Worm (Caenorhabditis elegans) whole organism, young adult: Measurements from ENCODE around the gene fis-1.

Experiments used
- F55B11.4 ChIP-seq: sonication (generic microtip); optimal IDR thresholded peaks from 2 replicates; lab custom pipeline; 2016; ENCODE audit warnings: missing compliant biosample characterization, missing genetic modification characterization, borderline replicate concordance; ENCODE audit not compliant: insufficient read depth
- F57A8.1 ChIP-seq: fragments of 200-800 bp; sonication (Bioruptor generic); optimal IDR thresholded peaks from 2 replicates; lab custom pipeline; 2018; ENCODE audit warnings: mild to moderate bottlenecking, missing genetic modification characterization, moderate library complexity, missing compliant biosample characterization
- T26A5.8 ChIP-seq: sonication (generic microtip); optimal IDR thresholded peaks from 2 replicates; lab custom pipeline; 2016; ENCODE audit warnings: missing genetic modification characterization, missing compliant biosample characterization
- Y53F4B.3 ChIP-seq: fragments of 200-800 bp; sonication (Bioruptor generic); IDR thresholded peaks from 2 replicates; pipeline ENCODE4 v1.3.6; 2022; ENCODE audit warnings: missing genetic modification reagents, missing genetic modification characterization, missing compliant biosample characterization
- Y56A3A.18 ChIP-seq: fragments of 200-800 bp; sonication (Bioruptor generic); IDR thresholded peaks from 2 replicates; pipeline ENCODE4 v1.3.6; 2022; ENCODE audit warnings: missing genetic modification reagents, missing genetic modification characterization, missing compliant biosample characterization
- Y79H2A.3 ChIP-seq: fragments of 200-800 bp; sonication (Bioruptor generic); conservative IDR thresholded peaks from 2 replicates; pipeline ENCODE4 v1.3.6; 2022; ENCODE audit warnings: missing genetic modification reagents, missing genetic modification characterization, missing compliant biosample characterization
- akir-1 ChIP-seq: fragments of 200-800 bp; sonication (Bioruptor generic); optimal IDR thresholded peaks from 2 replicates; lab custom pipeline; 2018; ENCODE audit warnings: mild to moderate bottlenecking, missing genetic modification characterization, moderate library complexity, missing compliant biosample characterization
- atf-7 ChIP-seq: sonication (generic microtip); optimal IDR thresholded peaks from 2 replicates; lab custom pipeline; 2017; ENCODE audit warnings: mild to moderate bottlenecking, missing genetic modification characterization, missing compliant biosample characterization
- athp-1 ChIP-seq: sonication (generic microtip); optimal IDR thresholded peaks from 2 replicates; lab custom pipeline; 2017; ENCODE audit warnings: mild to moderate bottlenecking, missing genetic modification characterization, missing compliant biosample characterization
- attf-6 ChIP-seq: fragments of 200-800 bp; sonication (Bioruptor generic); IDR thresholded peaks from 2 replicates; pipeline ENCODE4 v1.3.6; 2022; ENCODE audit warnings: missing genetic modification reagents, missing genetic modification characterization, missing compliant biosample characterization
- bed-1 ChIP-seq: fragments of 200-800 bp; sonication (Bioruptor generic); IDR thresholded peaks from 2 replicates; pipeline ENCODE4 v1.3.6; 2022; ENCODE audit warnings: missing genetic modification reagents, missing genetic modification characterization, missing compliant biosample characterization
- cebp-1 ChIP-seq, 2 experiments: fragments of 200-800 bp in 1 of 2; sonication (Bioruptor generic) in 1 of 2; sonication (generic microtip) in 1 of 2; IDR thresholded peaks in 1 of 2; optimal IDR thresholded peaks in 1 of 2; 2 replicates each; pipeline versions ENCODE4 v1.3.6 to Lab custom; 2017 to 2022; ENCODE audit warnings: missing compliant biosample characterization in 2 of 2, missing genetic modification characterization in 2 of 2, mild to moderate bottlenecking in 1 of 2, missing genetic modification reagents in 1 of 2, moderate library complexity in 1 of 2
- ceh-100 ChIP-seq: fragments of 200-800 bp; sonication (Bioruptor generic); IDR thresholded peaks from 2 replicates; pipeline ENCODE4 v1.3.6; 2022; ENCODE audit warnings: missing genetic modification reagents, missing genetic modification characterization, missing compliant biosample characterization
- die-1 ChIP-seq: sonication (generic microtip); optimal IDR thresholded peaks from 2 replicates; lab custom pipeline; 2016; ENCODE audit warnings: missing genotype, mild to moderate bottlenecking, missing genetic modification characterization, missing compliant biosample characterization
- dpl-1 ChIP-seq: fragments of 150-350 bp; optimal IDR thresholded peaks from 2 replicates; lab custom pipeline; 2014; ENCODE audit warnings: missing biosample characterization, missing genetic modification reagents, missing genetic modification characterization
- efl-1 ChIP-seq: fragments of 150-350 bp; optimal IDR thresholded peaks from 2 replicates; lab custom pipeline; 2014; ENCODE audit warnings: missing biosample characterization, missing genetic modification reagents, missing genetic modification characterization
- ets-4 ChIP-seq: fragments of 200-800 bp; sonication (Bioruptor generic); optimal IDR thresholded peaks from 2 replicates; lab custom pipeline; 2018; ENCODE audit warnings: mild to moderate bottlenecking, missing genetic modification characterization, missing compliant biosample characterization
- fkh-3 ChIP-seq: sonication (generic microtip); optimal IDR thresholded peaks from 2 replicates; lab custom pipeline; 2016; ENCODE audit warnings: mild to moderate bottlenecking, missing genetic modification characterization, missing compliant biosample characterization
- gei-17 ChIP-seq: fragments of 200-800 bp; sonication (Bioruptor generic); optimal IDR thresholded peaks from 2 replicates; lab custom pipeline; 2018; ENCODE audit warnings: mild to moderate bottlenecking, missing genetic modification characterization, missing compliant biosample characterization
- hmg-20 ChIP-seq: fragments of 200-800 bp; sonication (Bioruptor generic); IDR thresholded peaks from 2 replicates; pipeline ENCODE4 v1.3.6; 2022; ENCODE audit warnings: missing genetic modification reagents, missing genetic modification characterization, missing compliant biosample characterization
- let-526 ChIP-seq: fragments of 200-800 bp; sonication (Bioruptor generic); IDR thresholded peaks from 2 replicates; pipeline ENCODE4 v1.3.6; 2022; ENCODE audit warnings: missing genetic modification reagents, missing genetic modification characterization, missing compliant biosample characterization
- lin-26 ChIP-seq: fragments of 200-800 bp; sonication (Bioruptor generic); IDR thresholded peaks from 2 replicates; pipeline ENCODE4 v1.3.6; 2022; ENCODE audit warnings: missing genetic modification reagents, missing genetic modification characterization, missing compliant biosample characterization
- lin-40 ChIP-seq: sonication (generic microtip); optimal IDR thresholded peaks from 2 replicates; lab custom pipeline; 2016; ENCODE audit warnings: missing genetic modification characterization, mild to moderate bottlenecking, missing compliant biosample characterization, missing genotype, missing genetic modification reagents
- mes-4 ChIP-seq: sonication (generic microtip); optimal IDR thresholded peaks from 2 replicates; lab custom pipeline; 2016; ENCODE audit warnings: missing genotype, missing genetic modification characterization, missing compliant biosample characterization
- nfya-1 ChIP-seq: sonication (generic microtip); optimal IDR thresholded peaks from 2 replicates; lab custom pipeline; 2017; ENCODE audit warnings: antibody characterized with exemption, missing compliant biosample characterization, missing genetic modification characterization, borderline replicate concordance; ENCODE audit not compliant: insufficient read depth
- nfyb-1 ChIP-seq: fragments of 200-800 bp; sonication (Bioruptor generic); IDR thresholded peaks from 2 replicates; pipeline ENCODE4 v1.3.6; 2022; ENCODE audit warnings: missing genetic modification reagents, missing genetic modification characterization, missing compliant biosample characterization
- nhr-120 ChIP-seq: fragments of 200-800 bp; sonication (Bioruptor generic); IDR thresholded peaks from 2 replicates; pipeline ENCODE4 v1.3.6; 2022; ENCODE audit warnings: missing genetic modification characterization, missing compliant biosample characterization
- nhr-27 ChIP-seq: fragments of 200-800 bp; sonication (Bioruptor generic); optimal IDR thresholded peaks from 2 replicates; lab custom pipeline; 2018; ENCODE audit warnings: mild to moderate bottlenecking, missing genetic modification characterization, moderate library complexity, missing compliant biosample characterization
- nhr-80 ChIP-seq: sonication (generic microtip); optimal IDR thresholded peaks from 2 replicates; lab custom pipeline; 2016; ENCODE audit warnings: missing genetic modification characterization, missing compliant biosample characterization
- rcor-1 ChIP-seq: fragments of 200-800 bp; sonication (Bioruptor generic); IDR thresholded peaks from 2 replicates; pipeline ENCODE4 v1.3.6; 2022; ENCODE audit warnings: missing genetic modification reagents, missing genetic modification characterization, missing compliant biosample characterization
- rpc-1 ChIP-seq, 2 experiments: fragments of 150-350 bp in 1 of 2; sonication (generic microtip) in 1 of 2; optimal IDR thresholded peaks; 2 replicates each; lab custom pipeline; 2014 to 2018; ENCODE audit warnings: missing biosample characterization in 1 of 2, missing genetic modification characterization in 1 of 2, missing genetic modification reagents in 1 of 2, missing genotype in 1 of 2
- snpc-1.1 ChIP-seq: sonication (generic microtip); optimal IDR thresholded peaks from 2 replicates; lab custom pipeline; 2017; ENCODE audit warnings: missing genetic modification characterization, mild to moderate bottlenecking, missing compliant biosample characterization, antibody characterized with exemption, moderate library complexity, missing genotype, missing genetic modification reagents; ENCODE audit not compliant: insufficient read depth
- tbp1 ChIP-seq: fragments of 200-800 bp; sonication (Bioruptor generic); optimal IDR thresholded peaks from 2 replicates; lab custom pipeline; 2018; ENCODE audit warnings: mild to moderate bottlenecking, missing genetic modification characterization, missing compliant biosample characterization
- tbx-9 ChIP-seq: sonication (generic microtip); optimal IDR thresholded peaks from 2 replicates; lab custom pipeline; 2016; ENCODE audit warnings: borderline replicate concordance, missing genetic modification characterization, inconsistent platforms, missing compliant biosample characterization
- tlf-1 ChIP-seq: fragments of 200-800 bp; sonication (Bioruptor generic); optimal IDR thresholded peaks from 2 replicates; lab custom pipeline; 2018; ENCODE audit warnings: mild to moderate bottlenecking, missing genetic modification characterization, missing compliant biosample characterization
- ztf-25 ChIP-seq: fragments of 200-800 bp; sonication (Bioruptor generic); IDR thresholded peaks from 2 replicates; pipeline ENCODE4 v1.3.6; 2022; ENCODE audit warnings: missing genetic modification reagents, missing genetic modification characterization, missing compliant biosample characterization
- ztf-26 ChIP-seq: sonication (generic microtip); optimal IDR thresholded peaks from 2 replicates; lab custom pipeline; 2017; ENCODE audit warnings: missing genetic modification characterization, missing compliant biosample characterization
- ztf-28 ChIP-seq: fragments of 200-800 bp; sonication (Bioruptor generic); IDR thresholded peaks from 2 replicates; pipeline ENCODE4 v1.3.6; 2022; ENCODE audit warnings: missing genetic modification reagents, missing genetic modification characterization, missing compliant biosample characterization
- ztf-3 ChIP-seq: fragments of 200-800 bp; sonication (Bioruptor generic); optimal IDR thresholded peaks from 2 replicates; lab custom pipeline; 2018; ENCODE audit warnings: mild to moderate bottlenecking, missing genetic modification characterization, missing compliant biosample characterization

The fis-1 gene

DNA sequence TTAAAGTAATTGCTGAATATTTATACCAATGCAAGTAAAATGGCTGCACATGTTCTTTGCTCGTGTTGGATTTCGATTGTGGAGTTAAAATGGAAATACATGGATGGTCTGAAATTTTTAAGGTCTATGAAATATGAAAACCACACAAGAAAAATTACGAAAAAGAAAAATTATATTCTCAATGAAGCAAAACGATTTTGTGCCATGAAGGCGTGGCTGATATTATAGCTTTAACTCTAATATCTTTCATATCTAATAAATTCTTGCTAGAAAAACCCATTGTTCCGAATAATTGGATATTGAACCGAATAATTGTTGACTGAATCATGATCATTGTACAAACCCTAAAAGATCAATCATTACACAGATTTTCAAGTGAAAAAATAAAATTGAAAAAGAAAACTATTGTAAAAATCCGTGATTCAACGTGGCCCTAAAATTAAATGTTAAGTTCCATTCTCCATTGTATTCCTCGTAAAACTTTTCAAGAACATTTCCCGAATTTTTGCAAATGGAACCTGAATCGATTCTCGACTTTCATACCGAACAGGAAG is at the start of gene fis-1, which contains the start of gene srx-95:
TSS of gene fis-1 (plus strand) at position 504 of the 554 bp plus-strand sequence.
TSS of gene srx-95 (minus strand) at position 101 of the 554 bp plus-strand sequence.
- TF ChIP-seq nhr-120 (GFP tag; lab: Robert Waterston, UW) (no peak), hmg-20 (GFP tag; lab: Robert Waterston, UW) (no peak), nhr-27 (no peak), athp-1 (tag; lab: Kevin White, UChicago) (no peak), akir-1 (GFP tag; lab: Kevin White, UChicago) (no peak), nhr-80 (tag; lab: Kevin White, UChicago) (no peak), bed-1 (GFP tag; lab: Robert Waterston, UW) (no peak), attf-6 (GFP tag; lab: Robert Waterston, UW) (no peak), Y79H2A.3 (GFP tag; lab: Robert Waterston, UW) (no peak), fkh-3 (tag; lab: Kevin White, UChicago) (no peak), F57A8.1 (no peak), efl-1 (no peak), ceh-100 (GFP tag; lab: Robert Waterston, UW) (no peak), nfyb-1 (GFP tag; lab: Robert Waterston, UW) (no peak), tbp1 (no peak), T26A5.8 (tag; lab: Kevin White, UChicago) (no peak), atf-7 (tag; lab: Kevin White, UChicago) (no peak), lin-26 (GFP tag; lab: Robert Waterston, UW) (no peak), cebp-1 (GFP tag; IDR thresholded peaks at IDR 0.05; lab: Robert Waterston, UW) (no peak), cebp-1 (tag; optimal IDR thresholded peaks at IDR 0.05; lab: Kevin White, UChicago) (no peak), ztf-3 (GFP tag; lab: Kevin White, UChicago) (no peak)
- TF ChIP-seq, all 124 proteins: peak for 0

DNA sequence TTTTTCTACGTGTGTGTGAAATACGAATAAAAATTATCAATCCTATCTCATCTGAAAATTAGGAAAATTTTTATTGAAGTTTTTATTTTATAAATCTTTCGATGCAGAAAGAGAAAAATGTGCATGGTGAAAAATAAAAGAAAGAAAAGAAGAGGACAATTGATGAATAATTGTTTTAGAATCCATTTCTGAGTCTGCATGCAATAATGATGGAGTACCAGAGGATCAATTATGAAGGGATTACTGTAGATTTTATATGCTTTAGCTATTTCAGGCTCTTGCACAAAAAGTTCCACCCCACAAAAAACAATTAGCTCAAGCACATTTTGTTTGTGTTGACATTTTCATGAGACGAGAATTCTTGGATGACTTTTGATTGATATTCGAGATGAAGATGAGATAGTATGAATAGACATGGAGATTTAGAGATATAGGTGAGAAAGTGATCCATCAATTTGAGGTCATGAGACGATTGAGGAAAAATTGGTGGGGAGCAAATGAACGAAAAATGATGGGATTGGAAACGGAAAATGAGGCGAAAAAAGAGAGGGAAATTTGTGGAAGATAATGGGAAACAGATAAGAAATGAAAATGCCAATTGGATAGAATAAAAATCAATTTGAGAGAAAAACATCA is 49.3 kb upstream of the fis-1 start, which contains the start of gene rpy-1:
TSS of gene rpy-1 (minus strand) at position 51 of the 636 bp plus-strand sequence.
- TF ChIP-seq nhr-80 (tag; lab: Kevin White, UChicago): no peak
- TF ChIP-seq rpc-1 (optimal IDR thresholded peaks at IDR 0.05; lab: Kevin White, UChicago): no peak
- TF ChIP-seq rpc-1 (tag; optimal IDR thresholded peaks at IDR 0.05; lab: Kevin White, UChicago): no peak
- TF ChIP-seq ztf-28: no peak
- TF ChIP-seq dpl-1 (GFP tag; lab: Kevin White, UChicago): no peak
- TF ChIP-seq ztf-26 (tag; lab: Kevin White, UChicago): no peak
- TF ChIP-seq snpc-1.1 (tag; lab: Kevin White, UChicago): no peak
- TF ChIP-seq rcor-1 (GFP tag; lab: Robert Waterston, UW): no peak
- no peak for TF ChIP-seq tlf-1 (GFP tag; lab: Kevin White, UChicago)
- no peak for TF ChIP-seq ztf-25
- TF ChIP-seq attf-6 (GFP tag; lab: Robert Waterston, UW): no peak
- TF ChIP-seq lin-40 (tag; lab: Kevin White, UChicago): no peak
- TF ChIP-seq gei-17: no peak
- no peak for TF ChIP-seq nhr-27
- TF ChIP-seq nfya-1 (tag; lab: Kevin White, UChicago): no peak
- TF ChIP-seq Y56A3A.18 (GFP tag; lab: Robert Waterston, UW): no peak
- TF ChIP-seq ceh-100 (GFP tag; lab: Robert Waterston, UW): no peak
- no peak for TF ChIP-seq mes-4 (tag; lab: Kevin White, UChicago)

DNA sequence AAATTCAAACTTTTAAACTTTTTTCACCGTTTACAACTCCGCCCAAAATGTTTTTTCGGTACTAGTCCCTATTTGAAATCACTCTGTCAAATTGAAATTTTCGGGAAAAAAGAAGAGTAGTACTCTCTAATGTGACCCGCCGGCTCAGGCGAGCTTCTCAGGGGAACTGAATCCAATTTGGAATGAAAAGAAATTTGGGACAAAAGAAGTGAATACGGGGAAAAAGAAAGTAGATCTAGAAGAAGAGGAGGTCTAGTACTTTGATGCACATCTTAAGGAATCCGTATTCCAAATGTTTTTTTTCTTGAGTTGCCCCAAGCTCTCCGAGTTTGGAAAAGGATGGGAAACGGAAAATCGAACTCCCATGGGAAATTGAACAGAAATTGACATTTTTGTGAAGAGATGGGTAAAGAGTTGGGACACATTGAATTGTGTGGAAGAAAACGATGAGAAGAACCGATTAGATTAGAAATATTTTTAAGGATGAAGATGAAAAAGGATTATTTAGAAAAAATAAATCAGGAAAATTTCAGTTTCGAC is 48.4 kb upstream of the fis-1 start:
- no peak for TF ChIP-seq die-1 (tag; lab: Kevin White, UChicago)
- TF ChIP-seq attf-6 (GFP tag; lab: Robert Waterston, UW): no peak
- TF ChIP-seq tbx-9 (tag; lab: Kevin White, UChicago): no peak
- TF ChIP-seq nfyb-1 (GFP tag; lab: Robert Waterston, UW): no peak
- no peak for TF ChIP-seq ets-4 (GFP tag; lab: Kevin White, UChicago)
- no peak for TF ChIP-seq let-526 (GFP tag; lab: Robert Waterston, UW)
- TF ChIP-seq Y53F4B.3: no peak
- TF ChIP-seq F55B11.4: no peak
